Worm (Caenorhabditis elegans): ENCODE results near the gene nlp-24.

nlp-24 gene

DNA sequence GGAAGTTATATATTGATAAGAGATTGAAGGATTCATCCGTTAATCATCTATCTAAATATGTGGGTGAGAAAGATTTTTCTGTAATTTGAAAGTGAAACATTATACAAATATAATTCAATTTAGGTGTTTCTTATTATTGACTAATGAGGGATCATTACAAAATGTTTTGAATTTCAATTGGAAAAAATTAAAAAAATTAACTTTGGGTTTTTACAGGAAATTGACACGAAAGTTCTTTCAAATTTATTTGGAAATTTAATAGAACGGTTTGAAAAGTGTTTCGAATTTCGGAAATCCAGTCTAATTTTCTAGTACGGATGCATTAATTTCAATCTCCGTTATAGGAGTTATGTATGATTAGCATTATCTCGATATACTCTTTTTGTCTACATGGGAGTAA, 36.9 kb downstream of the nlp-24 start:
- no peak for TF ChIP-seq C08G9.2 (tag; optimal IDR thresholded peaks at IDR 0.05)
- TF ChIP-seq tbx-2 (tag; optimal IDR thresholded peaks at IDR 0.05): no peak
- TF ChIP-seq ceh-48 (tag; optimal IDR thresholded peaks at IDR 0.05): no peak
- TF ChIP-seq nhr-11 (tag; optimal IDR thresholded peaks at IDR 0.05): no peak
- no peak for TF ChIP-seq hlh-15 (tag; optimal IDR thresholded peaks at IDR 0.05)
- TF ChIP-seq ceh-6 (GFP tag; optimal IDR thresholded peaks at IDR 0.05): no peak
- TF ChIP-seq hlh-6 (tag; optimal IDR thresholded peaks at IDR 0.05): no peak
- TF ChIP-seq pha-4 (tag; optimal IDR thresholded peaks at IDR 0.05): no peak
- TF ChIP-seq ama-1 (optimal IDR thresholded peaks at IDR 0.05): no peak
- no peak for TF ChIP-seq madf-2 (tag; optimal IDR thresholded peaks at IDR 0.05)
- no peak for TF ChIP-seq dmd-4 (tag; optimal IDR thresholded peaks at IDR 0.05; ENCODE audit: borderline replicate concordance)
- no peak for TF ChIP-seq elt-2 (tag; optimal IDR thresholded peaks at IDR 0.05)
- no peak for TF ChIP-seq pha-2 (tag; optimal IDR thresholded peaks at IDR 0.05)
- TF ChIP-seq rnt-1 (tag; optimal IDR thresholded peaks at IDR 0.05): no peak
- no peak for TF ChIP-seq pag-3 (tag; optimal IDR thresholded peaks at IDR 0.05; ENCODE audit: borderline replicate concordance)
- TF ChIP-seq F13H6.1 (tag; optimal IDR thresholded peaks at IDR 0.05): no peak

DNA sequence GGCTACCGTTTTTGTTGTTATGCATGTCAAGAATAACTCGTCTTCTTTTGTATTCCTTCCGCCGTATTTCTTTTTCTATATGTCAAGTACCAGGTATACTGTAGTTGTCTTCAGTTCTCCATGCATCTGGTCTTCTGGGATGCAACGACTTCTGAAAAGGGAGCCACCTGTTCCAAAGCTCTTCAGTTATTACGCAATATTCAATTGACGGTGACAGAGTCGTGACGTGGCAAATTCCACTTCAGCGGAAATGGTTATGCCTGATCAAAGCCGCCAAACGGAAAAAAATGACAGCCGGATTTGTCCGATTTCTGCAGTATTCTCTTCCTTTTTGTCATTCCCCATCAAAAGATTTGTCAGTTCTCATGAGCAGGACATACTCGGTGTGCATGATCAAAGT, 40.3 kb downstream of the nlp-24 start:
- TF ChIP-seq odd-2 (tag; optimal IDR thresholded peaks at IDR 0.05) (no peak), K09A11.1 (tag; optimal IDR thresholded peaks at IDR 0.05; ENCODE audit: insufficient read depth) (no peak), ceh-9 (tag; optimal IDR thresholded peaks at IDR 0.05) (no peak), che-1 (tag; optimal IDR thresholded peaks at IDR 0.05) (no peak), hlh-30 (tag; optimal IDR thresholded peaks at IDR 0.05; ENCODE audit: insufficient read depth) (no peak), nhr-232 (tag; optimal IDR thresholded peaks at IDR 0.05) (no peak), pat-9 (tag; optimal IDR thresholded peaks at IDR 0.05) (no peak), npax-4 (tag; optimal IDR thresholded peaks at IDR 0.05) (no peak)

ce11 chrV:11660566-11660965, 44.4 kb downstream of the nlp-24 start:
- TF ChIP-seq pha-2 (tag; optimal IDR thresholded peaks at IDR 0.05): peak; percentile 43
- no peak for TF ChIP-seq odd-2 (tag; optimal IDR thresholded peaks at IDR 0.05)
- TF ChIP-seq K09A11.1 (tag; optimal IDR thresholded peaks at IDR 0.05; ENCODE audit: insufficient read depth): no peak
- TF ChIP-seq K02D7.2 (tag; optimal IDR thresholded peaks at IDR 0.05): no peak
- peak; percentile 39 for TF ChIP-seq tbx-2 (tag; optimal IDR thresholded peaks at IDR 0.05)
- no peak for TF ChIP-seq ets-4 (tag; optimal IDR thresholded peaks at IDR 0.05)
- TF ChIP-seq npax-4 (tag; optimal IDR thresholded peaks at IDR 0.05): no peak
- TF ChIP-seq rnt-1 (tag; optimal IDR thresholded peaks at IDR 0.05): no peak
- TF ChIP-seq gmeb-2 (tag; optimal IDR thresholded peaks at IDR 0.05): no peak
- no peak for TF ChIP-seq T23F11.4 (GFP tag; optimal IDR thresholded peaks at IDR 0.05)
- no peak for TF ChIP-seq dve-1 (tag; optimal IDR thresholded peaks at IDR 0.05)

DNA sequence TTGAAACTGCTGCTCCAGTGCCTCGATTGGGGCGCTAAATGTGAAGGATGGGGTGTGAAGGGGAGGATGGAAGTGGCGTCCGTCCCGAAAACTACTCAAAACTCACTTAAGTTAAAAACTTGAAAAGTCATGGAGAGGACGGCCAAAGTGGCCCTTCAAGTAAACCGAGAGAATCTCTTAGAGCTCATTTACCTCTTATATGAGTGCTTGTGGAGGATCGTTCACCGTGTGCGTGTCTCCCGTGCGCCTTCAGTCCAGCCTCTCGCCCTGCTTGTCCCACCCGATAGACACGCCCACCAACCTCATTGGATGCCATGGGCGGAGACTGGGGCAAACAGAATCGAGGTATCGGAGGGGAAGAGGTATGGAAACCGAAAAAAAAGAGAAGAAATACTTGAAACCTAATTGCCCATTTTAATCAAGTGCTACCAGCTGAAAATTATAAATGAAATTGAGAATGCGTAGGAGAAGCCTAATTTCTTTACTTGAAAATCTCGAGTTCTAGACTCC, 48.8 kb downstream of the nlp-24 start, which contains the start of gene ceh-27:
Gene ceh-27, minus strand, starts transcription at position 228 of the 510 bp plus-strand sequence.
- peak; percentile 71 for TF ChIP-seq nfya-1 (tag; optimal IDR thresholded peaks at IDR 0.05)
- no peak for TF ChIP-seq K09A11.1 (tag; optimal IDR thresholded peaks at IDR 0.05; ENCODE audit: insufficient read depth)
- TF ChIP-seq pha-2 (tag; optimal IDR thresholded peaks at IDR 0.05): peak; percentile 63

Data from whole organism, late embryonic.